Worm (Caenorhabditis elegans): Measurements from ENCODE around the gene ZK666.8.

ZK666.8 gene

ce11 chrII:10525134-10525533 is 32.2 kb upstream of the ZK666.8 start:
- no peak for TF ChIP-seq tab-1 (GFP tag; IDR thresholded peaks at IDR 0.05)
- TF ChIP-seq klf-2 (GFP tag; conservative IDR thresholded peaks at IDR 0.05): no peak
- TF ChIP-seq ztf-23 (GFP tag; IDR thresholded peaks at IDR 0.05): no peak
- no peak for TF ChIP-seq cog-1 (tag; optimal IDR thresholded peaks at IDR 0.05)
- TF ChIP-seq flt-1 (GFP tag; IDR thresholded peaks at IDR 0.05): no peak
- no peak for TF ChIP-seq ref-1 (GFP tag; conservative IDR thresholded peaks at IDR 0.05)
- TF ChIP-seq ztf-29 (GFP tag; IDR thresholded peaks at IDR 0.05): no peak
- no peak for TF ChIP-seq T22C8.4 (GFP tag; IDR thresholded peaks at IDR 0.05)
- no peak for TF ChIP-seq med-1 (GFP tag; optimal IDR thresholded peaks at IDR 0.05; ENCODE audit: insufficient read depth)

- TF ChIP-seq med-1 (GFP tag; optimal IDR thresholded peaks at IDR 0.05; ENCODE audit: insufficient read depth) (no peak), tab-1 (GFP tag; IDR thresholded peaks at IDR 0.05) (no peak), T22C8.4 (GFP tag; IDR thresholded peaks at IDR 0.05) (no peak), ztf-23 (GFP tag; IDR thresholded peaks at IDR 0.05) (no peak), ztf-29 (GFP tag; IDR thresholded peaks at IDR 0.05) (no peak), cog-1 (tag; optimal IDR thresholded peaks at IDR 0.05) (no peak), ref-1 (GFP tag; conservative IDR thresholded peaks at IDR 0.05) (no peak), klf-2 (GFP tag; conservative IDR thresholded peaks at IDR 0.05) (no peak), flt-1 (GFP tag; IDR thresholded peaks at IDR 0.05) (no peak)
Measured at ce11 chrII:10524374-10524773, 31.4 kb upstream of the ZK666.8 start, which contains the start of gene F59B10.6. F59B10.6 (minus strand) TSS chrII:10524474.

- TF ChIP-seq tab-1 (GFP tag; IDR thresholded peaks at IDR 0.05) (no peak), cog-1 (tag; optimal IDR thresholded peaks at IDR 0.05) (no peak), ztf-23 (GFP tag; IDR thresholded peaks at IDR 0.05) (no peak), flt-1 (GFP tag; IDR thresholded peaks at IDR 0.05) (no peak), med-1 (GFP tag; optimal IDR thresholded peaks at IDR 0.05; ENCODE audit: insufficient read depth) (no peak), ref-1 (GFP tag; conservative IDR thresholded peaks at IDR 0.05) (no peak), klf-2 (GFP tag; conservative IDR thresholded peaks at IDR 0.05) (no peak), T22C8.4 (GFP tag; IDR thresholded peaks at IDR 0.05) (no peak), ztf-29 (GFP tag; IDR thresholded peaks at IDR 0.05) (no peak)
Measured at ce11 chrII:10523583-10523982, 30.6 kb upstream of the ZK666.8 start, which contains the start of gene F59B10.5. F59B10.5 (minus strand) TSS chrII:10523683.

DNA sequence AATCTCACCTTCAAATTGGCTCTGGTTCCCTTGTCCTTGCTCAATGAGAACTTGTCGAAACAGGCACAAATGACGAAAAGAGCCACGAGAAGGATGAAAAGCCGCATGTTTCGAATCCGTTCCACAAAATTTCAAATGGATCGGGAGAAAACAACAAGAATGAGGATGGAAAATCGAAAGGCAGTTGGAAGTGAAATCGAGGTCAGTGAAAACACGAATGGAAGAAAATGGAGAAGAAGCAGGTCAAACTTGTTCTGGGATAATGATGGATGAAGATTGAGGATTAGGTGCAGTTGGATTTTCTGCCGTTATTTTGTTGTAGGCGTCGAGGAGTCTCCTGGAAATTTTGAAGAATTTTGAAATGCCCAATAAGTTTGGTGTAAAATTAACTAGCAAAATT is 30.1 kb upstream of the ZK666.8 start:
- TF ChIP-seq ref-1 (GFP tag; conservative IDR thresholded peaks at IDR 0.05): no peak
- no peak for TF ChIP-seq med-1 (GFP tag; optimal IDR thresholded peaks at IDR 0.05; ENCODE audit: insufficient read depth)
- no peak for TF ChIP-seq ztf-29 (GFP tag; IDR thresholded peaks at IDR 0.05)
- TF ChIP-seq ztf-23 (GFP tag; IDR thresholded peaks at IDR 0.05): no peak
- no peak for TF ChIP-seq klf-2 (GFP tag; conservative IDR thresholded peaks at IDR 0.05)
- no peak for TF ChIP-seq tab-1 (GFP tag; IDR thresholded peaks at IDR 0.05)
- TF ChIP-seq flt-1 (GFP tag; IDR thresholded peaks at IDR 0.05): no peak
- TF ChIP-seq cog-1 (tag; optimal IDR thresholded peaks at IDR 0.05): no peak
- TF ChIP-seq T22C8.4 (GFP tag; IDR thresholded peaks at IDR 0.05): no peak

DNA sequence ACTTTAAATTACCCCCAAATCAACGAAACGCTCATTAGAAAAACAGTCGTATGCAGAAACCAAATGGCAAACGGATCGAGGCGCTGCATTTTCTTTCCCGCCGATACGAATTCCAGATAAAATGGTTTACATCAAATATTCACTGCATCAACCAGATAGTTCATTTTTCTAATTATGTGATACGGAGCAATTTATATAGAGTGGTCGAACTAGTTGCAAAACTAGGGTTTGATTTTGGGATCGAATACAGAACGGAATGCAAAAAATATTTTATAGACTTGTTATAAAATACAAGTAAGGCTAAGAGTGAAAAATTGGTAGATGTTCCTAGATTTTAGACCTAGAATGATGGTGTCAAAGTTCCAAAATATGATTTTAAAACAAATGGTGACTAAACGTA is 26.9 kb upstream of the ZK666.8 start:
- no peak for TF ChIP-seq ztf-29 (GFP tag; IDR thresholded peaks at IDR 0.05)
- no peak for TF ChIP-seq T22C8.4 (GFP tag; IDR thresholded peaks at IDR 0.05)
- no peak for TF ChIP-seq cog-1 (tag; optimal IDR thresholded peaks at IDR 0.05)
- no peak for TF ChIP-seq flt-1 (GFP tag; IDR thresholded peaks at IDR 0.05)
- TF ChIP-seq ref-1 (GFP tag; conservative IDR thresholded peaks at IDR 0.05): no peak
- no peak for TF ChIP-seq med-1 (GFP tag; optimal IDR thresholded peaks at IDR 0.05; ENCODE audit: insufficient read depth)
- no peak for TF ChIP-seq tab-1 (GFP tag; IDR thresholded peaks at IDR 0.05)
- no peak for TF ChIP-seq ztf-23 (GFP tag; IDR thresholded peaks at IDR 0.05)
- TF ChIP-seq klf-2 (GFP tag; conservative IDR thresholded peaks at IDR 0.05): no peak

- TF ChIP-seq ref-1 (GFP tag; conservative IDR thresholded peaks at IDR 0.05) (no peak), flt-1 (GFP tag; IDR thresholded peaks at IDR 0.05) (no peak), ztf-23 (GFP tag; IDR thresholded peaks at IDR 0.05) (no peak), med-1 (GFP tag; optimal IDR thresholded peaks at IDR 0.05; ENCODE audit: insufficient read depth) (no peak), ztf-29 (GFP tag; IDR thresholded peaks at IDR 0.05) (no peak), tab-1 (GFP tag; IDR thresholded peaks at IDR 0.05) (no peak), klf-2 (GFP tag; conservative IDR thresholded peaks at IDR 0.05) (no peak), T22C8.4 (GFP tag; IDR thresholded peaks at IDR 0.05) (no peak)
Measured at ce11 chrII:10519017-10519416, 26.1 kb upstream of the ZK666.8 start, which contains the start of gene F59B10.4. F59B10.4 (minus strand) TSS chrII:10519117.

ce11 chrII:10516375-10516774 is 23.4 kb upstream of the ZK666.8 start:
- TF ChIP-seq klf-2 (GFP tag; conservative IDR thresholded peaks at IDR 0.05) (no peak), ztf-23 (GFP tag; IDR thresholded peaks at IDR 0.05) (no peak), flt-1 (GFP tag; IDR thresholded peaks at IDR 0.05) (no peak), T22C8.4 (GFP tag; IDR thresholded peaks at IDR 0.05) (no peak), ref-1 (GFP tag; conservative IDR thresholded peaks at IDR 0.05) (no peak), ztf-29 (GFP tag; IDR thresholded peaks at IDR 0.05) (no peak), tab-1 (GFP tag; IDR thresholded peaks at IDR 0.05) (no peak), med-1 (GFP tag; optimal IDR thresholded peaks at IDR 0.05; ENCODE audit: insufficient read depth) (no peak), cog-1 (tag; optimal IDR thresholded peaks at IDR 0.05) (no peak)

DNA sequence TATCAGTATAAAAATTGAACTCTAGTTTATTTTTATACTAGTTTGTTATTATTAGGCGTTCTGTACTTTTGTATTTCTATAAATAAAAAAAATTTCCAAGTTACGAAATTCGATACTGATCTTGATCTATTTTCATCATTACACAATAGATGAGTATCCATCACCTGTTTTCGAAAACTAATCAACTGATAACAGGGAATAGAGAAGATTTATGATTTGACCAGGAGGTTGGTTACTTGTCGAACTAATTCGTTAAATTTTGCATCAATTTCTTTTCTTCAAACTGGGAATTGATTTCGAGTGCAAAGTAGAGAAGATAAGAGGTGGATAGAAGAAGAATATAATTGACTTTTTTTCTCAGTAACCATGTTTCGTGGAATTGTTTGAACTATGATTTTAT is 22.5 kb upstream of the ZK666.8 start:
- TF ChIP-seq ztf-23 (GFP tag; IDR thresholded peaks at IDR 0.05) (no peak), tab-1 (GFP tag; IDR thresholded peaks at IDR 0.05) (no peak), flt-1 (GFP tag; IDR thresholded peaks at IDR 0.05) (no peak), klf-2 (GFP tag; conservative IDR thresholded peaks at IDR 0.05) (no peak), cog-1 (tag; optimal IDR thresholded peaks at IDR 0.05) (no peak), med-1 (GFP tag; optimal IDR thresholded peaks at IDR 0.05; ENCODE audit: insufficient read depth) (no peak), ref-1 (GFP tag; conservative IDR thresholded peaks at IDR 0.05) (no peak), ztf-29 (GFP tag; IDR thresholded peaks at IDR 0.05) (no peak), T22C8.4 (GFP tag; IDR thresholded peaks at IDR 0.05) (no peak)

DNA sequence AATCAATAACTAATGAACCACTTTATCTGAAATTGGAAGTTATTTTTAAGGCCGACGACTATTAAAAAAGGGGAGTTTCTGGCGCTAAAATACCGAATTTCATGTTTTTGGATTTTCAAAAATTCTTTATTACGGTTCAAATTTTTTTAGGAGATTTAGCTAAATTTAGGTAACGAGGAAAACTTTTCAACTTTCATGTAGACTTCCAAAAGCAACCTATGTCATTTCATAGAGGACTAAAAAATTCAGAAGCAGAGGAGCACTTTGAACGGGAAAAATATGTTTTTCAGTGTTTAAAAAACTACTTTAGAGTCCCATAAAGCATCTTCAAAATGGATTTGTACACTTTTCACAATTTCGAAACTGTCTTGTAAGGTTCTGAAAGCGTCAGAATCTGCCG is 20.4 kb upstream of the ZK666.8 start:
- TF ChIP-seq ztf-29 (GFP tag; IDR thresholded peaks at IDR 0.05): no peak
- TF ChIP-seq ref-1 (GFP tag; conservative IDR thresholded peaks at IDR 0.05): no peak
- TF ChIP-seq ztf-23 (GFP tag; IDR thresholded peaks at IDR 0.05): no peak
- TF ChIP-seq tab-1 (GFP tag; IDR thresholded peaks at IDR 0.05): no peak
- no peak for TF ChIP-seq klf-2 (GFP tag; conservative IDR thresholded peaks at IDR 0.05)
- TF ChIP-seq cog-1 (tag; optimal IDR thresholded peaks at IDR 0.05): no peak
- no peak for TF ChIP-seq T22C8.4 (GFP tag; IDR thresholded peaks at IDR 0.05)
- TF ChIP-seq med-1 (GFP tag; optimal IDR thresholded peaks at IDR 0.05; ENCODE audit: insufficient read depth): no peak
- no peak for TF ChIP-seq flt-1 (GFP tag; IDR thresholded peaks at IDR 0.05)
